Fruit fly (Drosophila melanogaster): ENCODE data around the gene mah.
A peak's percentile ranks its signal among the peaks of the same experiment; 100 is the strongest.

Gene mah

dm6 chr3R:24944920-24945853 is 2.2 kb upstream of the mah start, which contains the start of the genes ssh and Nmnat (continued):
- no peak for TF ChIP-seq Kr (GFP tag; optimal IDR thresholded peaks at IDR 0.05)
- TF ChIP-seq CG1529 (GFP tag; optimal IDR thresholded peaks at IDR 0.05), result no peak
- no peak for TF ChIP-seq D19B (GFP tag; optimal IDR thresholded peaks at IDR 0.05)
- peak; percentile 33 for TF ChIP-seq nerfin-1 (tag; optimal IDR thresholded peaks at IDR 0.05)
- TF ChIP-seq CG9215 (GFP tag; IDR thresholded peaks at IDR 0.05), result no peak
- no peak for TF ChIP-seq unpg (GFP tag; optimal IDR thresholded peaks at IDR 0.05)
- TF ChIP-seq CG17568 (GFP tag; optimal IDR thresholded peaks at IDR 0.05), result no peak
- TF ChIP-seq Fer2 (tag; optimal IDR thresholded peaks at IDR 0.05), result no peak
- peak; percentile 29 for TF ChIP-seq NfI (GFP tag; optimal IDR thresholded peaks at IDR 0.05)
- TF ChIP-seq NC2α (GFP tag; optimal IDR thresholded peaks at IDR 0.05), result no peak
- TF ChIP-seq row (GFP tag; IDR thresholded peaks at IDR 0.05), result peak; percentile 70
- TF ChIP-seq pros (GFP tag; optimal IDR thresholded peaks at IDR 0.05), result no peak
- TF ChIP-seq croc (GFP tag; conservative IDR thresholded peaks at IDR 0.05), result no peak
- TF ChIP-seq dmrt99B (tag; optimal IDR thresholded peaks at IDR 0.05), result no peak
- TF ChIP-seq Ada2b (GFP tag; IDR thresholded peaks at IDR 0.05), result no peak
- TF ChIP-seq wor (GFP tag; IDR thresholded peaks at IDR 0.05), result no peak
- TF ChIP-seq CG12942 (GFP tag; optimal IDR thresholded peaks at IDR 0.05), result no peak
- TF ChIP-seq cas (GFP tag; IDR thresholded peaks at IDR 0.05), result no peak
- TF ChIP-seq CG1792 (GFP tag; optimal IDR thresholded peaks at IDR 0.05), result no peak
- peak; percentile 87 for TF ChIP-seq CG14710 (tag; optimal IDR thresholded peaks at IDR 0.05)
- no peak for TF ChIP-seq CG3407 (GFP tag; optimal IDR thresholded peaks at IDR 0.05)
- no peak; the same call in 2 of the 3 replicates for TF ChIP-seq Dbx (GFP tag; IDR thresholded peaks at IDR 0.05)
- no peak for TF ChIP-seq sim (GFP tag; IDR thresholded peaks at IDR 0.05)
- peak; percentile 34 for TF ChIP-seq CG8388 (GFP tag; optimal IDR thresholded peaks at IDR 0.05)
- TF ChIP-seq phol (tag; optimal IDR thresholded peaks at IDR 0.05), result peak; percentile 100
- no peak for TF ChIP-seq CG12071 (GFP tag; optimal IDR thresholded peaks at IDR 0.05)
- peak; percentile 2 for TF ChIP-seq ind (GFP tag; optimal IDR thresholded peaks at IDR 0.05)
- TF ChIP-seq CG42726 (GFP tag; IDR thresholded peaks at IDR 0.05; ENCODE audit: partially characterized antibody), result peak; percentile 69
- peak; percentile 63 for TF ChIP-seq CG30020 (tag; optimal IDR thresholded peaks at IDR 0.05)
- peak in 1 of 3 experiments; percentile 48 for TF ChIP-seq lola (GFP tag; optimal IDR thresholded peaks at IDR 0.05)
- TF ChIP-seq pfk (GFP tag; optimal IDR thresholded peaks at IDR 0.05), result no peak
- TF ChIP-seq fd102C (GFP tag; optimal IDR thresholded peaks at IDR 0.05), result no peak
- peak; percentile 87 for TF ChIP-seq bbx (GFP tag; IDR thresholded peaks at IDR 0.05; ENCODE audit: partially characterized antibody)
- TF ChIP-seq CG10321 (GFP tag; IDR thresholded peaks at IDR 0.05), result no peak
- TF ChIP-seq Dll (GFP tag; IDR thresholded peaks at IDR 0.05; ENCODE audit: partially characterized antibody), result peak; percentile 95
- no peak for TF ChIP-seq CG11398 (GFP tag; optimal IDR thresholded peaks at IDR 0.05)
- no peak for TF ChIP-seq CkIIα-i1 (GFP tag; IDR thresholded peaks at IDR 0.05)
- no peak for TF ChIP-seq CG6854 (GFP tag; optimal IDR thresholded peaks at IDR 0.05)
- no peak for TF ChIP-seq CG14667 (GFP tag; IDR thresholded peaks at IDR 0.05)
- 0 out of 3 replicates have a peak, but pooled peaks have one; percentile 52 for TF ChIP-seq C15 (GFP tag; IDR thresholded peaks at IDR 0.05)
- no peak for TF ChIP-seq tap (tag; optimal IDR thresholded peaks at IDR 0.05)
- TF ChIP-seq knrl (GFP tag; IDR thresholded peaks at IDR 0.05; ENCODE audit: partially characterized antibody), result peak; percentile 94
- TF ChIP-seq disco-r (GFP tag; optimal IDR thresholded peaks at IDR 0.05), result no peak
- peak; percentile 69 for TF ChIP-seq CG2129 (GFP tag; IDR thresholded peaks at IDR 0.05; ENCODE audit: partially characterized antibody)
- TF ChIP-seq CG6272 (GFP tag; IDR thresholded peaks at IDR 0.05), result no peak
- no peak for TF ChIP-seq CG5245 (GFP tag; optimal IDR thresholded peaks at IDR 0.05)
- TF ChIP-seq D19A (tag; optimal IDR thresholded peaks at IDR 0.05), result no peak
- no peak for TF ChIP-seq CG11247 (GFP tag; IDR thresholded peaks at IDR 0.05)

All from whole organism, embryonic.